Worm (Caenorhabditis elegans): ENCODE measurements around the gene tbcc-1.

ce11 chrIII:2780283-2780682 is 8.0 kb upstream of the tbcc-1 start:
- TF ChIP-seq rnt-1 (tag; optimal IDR thresholded peaks at IDR 0.05), result no peak
- TF ChIP-seq nfya-1 (tag; optimal IDR thresholded peaks at IDR 0.05), result no peak
- no peak for TF ChIP-seq syd-9 (tag; optimal IDR thresholded peaks at IDR 0.05)
- no peak for TF ChIP-seq pha-4 (tag; optimal IDR thresholded peaks at IDR 0.05)
